Fruit fly (Drosophila melanogaster) whole organism, adult: Measurements from ENCODE around the gene CG9171.

Experiments used
- CG11617 ChIP-seq: fragments of 200-800 bp; sonication (Bioruptor generic); optimal IDR thresholded peaks from 2 replicates; lab custom pipeline; 2017; ENCODE audit warnings: mild to moderate bottlenecking, missing biosample characterization, missing genetic modification reagents, missing genetic modification characterization
- CG12768 ChIP-seq: fragments of 200-800 bp; sonication (Bioruptor generic); optimal IDR thresholded peaks from 2 replicates; lab custom pipeline; 2017; ENCODE audit warnings: missing biosample characterization, missing genetic modification characterization, mild to moderate bottlenecking, moderate library complexity, missing genetic modification reagents
- CG14711 ChIP-seq: fragments of 200-800 bp; sonication (Bioruptor generic); optimal IDR thresholded peaks from 2 replicates; lab custom pipeline; 2018; ENCODE audit warnings: missing biosample characterization, mild to moderate bottlenecking, missing genetic modification characterization, moderate library complexity
- CG1620 ChIP-seq: fragments of 200-800 bp; sonication (Bioruptor generic); optimal IDR thresholded peaks from 2 replicates; lab custom pipeline; 2016; ENCODE audit warnings: missing biosample characterization, missing genetic modification characterization
- CG33017 ChIP-seq: fragments of 200-800 bp; sonication (Bioruptor generic); optimal IDR thresholded peaks from 2 replicates; lab custom pipeline; 2018; ENCODE audit warnings: missing biosample characterization, mild to moderate bottlenecking, missing genetic modification characterization, moderate library complexity
- CG5204 ChIP-seq: fragments of 200-800 bp; sonication (Bioruptor generic); optimal IDR thresholded peaks from 2 replicates; lab custom pipeline; 2016; ENCODE audit warnings: missing biosample characterization, missing genetic modification characterization
- CG7045 ChIP-seq: fragments of 200-800 bp; sonication (Bioruptor generic); optimal IDR thresholded peaks from 2 replicates; lab custom pipeline; 2017; ENCODE audit warnings: missing biosample characterization, mild to moderate bottlenecking, missing genetic modification characterization
- CG7101 ChIP-seq: fragments of 200-800 bp; sonication (Bioruptor generic); optimal IDR thresholded peaks from 2 replicates; lab custom pipeline; 2018; ENCODE audit warnings: missing biosample characterization, mild to moderate bottlenecking, missing genetic modification characterization, moderate library complexity
- Clk ChIP-seq: fragments of 200-800 bp; sonication (Bioruptor generic); optimal IDR thresholded peaks from 2 replicates; lab custom pipeline; 2017; ENCODE audit warnings: missing biosample characterization, missing genetic modification characterization
- Crg-1 ChIP-seq: fragments of 200-800 bp; sonication (Bioruptor generic); optimal IDR thresholded peaks from 2 replicates; lab custom pipeline; 2016; ENCODE audit warnings: missing biosample characterization, missing genetic modification characterization
- Hr96 ChIP-seq: fragments of 200-800 bp; sonication (Bioruptor generic); optimal IDR thresholded peaks from 2 replicates; lab custom pipeline; 2016; ENCODE audit warnings: missing biosample characterization, missing genetic modification characterization
- Mnt ChIP-seq: fragments of 200-800 bp; sonication (Bioruptor generic); optimal IDR thresholded peaks from 2 replicates; lab custom pipeline; 2016; ENCODE audit warnings: missing biosample characterization, mild to moderate bottlenecking, missing genetic modification characterization
- bab1 ChIP-seq: fragments of 200-800 bp; sonication (Bioruptor generic); optimal IDR thresholded peaks from 3 replicates; lab custom pipeline; 2019; ENCODE audit warnings: missing biosample characterization, mild to moderate bottlenecking, missing genetic modification characterization, moderate library complexity
- cic ChIP-seq: fragments of 200-800 bp; sonication (Bioruptor generic); optimal IDR thresholded peaks from 2 replicates; lab custom pipeline; 2017; ENCODE audit warnings: missing biosample characterization, mild to moderate bottlenecking, missing genetic modification characterization, moderate library complexity
- cnc ChIP-seq, 2 experiments: fragments of >200 bp; optimal IDR thresholded peaks; 2 replicates each; lab custom pipeline; 2017
- kay ChIP-seq: fragments of 200-800 bp; sonication (Bioruptor generic); peaks from one replicate; lab custom pipeline; 2016; ENCODE audit warnings: missing biosample characterization, missing genetic modification characterization, borderline replicate concordance
- ovo ChIP-seq: fragments of 200-800 bp; sonication (Bioruptor generic); optimal IDR thresholded peaks from 2 replicates; lab custom pipeline; 2016; ENCODE audit warnings: missing biosample characterization, missing genetic modification characterization
- pad ChIP-seq: fragments of 200-800 bp; sonication (Bioruptor generic); optimal IDR thresholded peaks from 3 replicates; lab custom pipeline; 2017; ENCODE audit warnings: missing biosample characterization, missing genetic modification characterization, mild to moderate bottlenecking, moderate library complexity, missing genetic modification reagents
- tj ChIP-seq: fragments of 200-800 bp; sonication (Bioruptor generic); optimal IDR thresholded peaks from 3 replicates; lab custom pipeline; 2017; ENCODE audit warnings: missing biosample characterization, mild to moderate bottlenecking, missing genetic modification characterization, moderate library complexity
- toe ChIP-seq: fragments of 200-800 bp; sonication (Bioruptor generic); optimal IDR thresholded peaks from 2 replicates; lab custom pipeline; 2016; ENCODE audit warnings: missing biosample characterization, missing genetic modification characterization

The CG9171 gene

dm6 chr2L:5790799-5791526 lies 9.1 kb downstream of the CG9171 start:
- TF ChIP-seq Hr96 (GFP tag; lab: Kevin White, UChicago) (no peak), Mnt (GFP tag; lab: Kevin White, UChicago) (no peak), CG7101 (tag; lab: Kevin White, UChicago) (no peak), kay (GFP tag; lab: Kevin White, UChicago) (peak; percentile 8), ovo (no peak), cnc (optimal IDR thresholded peaks at IDR 0.05; lab: Kevin White, UChicago) (no peak), CG1620 (GFP tag; lab: Kevin White, UChicago) (no peak), CG5204 (no peak)

- TF ChIP-seq kay (GFP tag; lab: Kevin White, UChicago), result no peak
- no peak for TF ChIP-seq CG5204
- TF ChIP-seq Hr96 (GFP tag; lab: Kevin White, UChicago), result no peak
- no peak for TF ChIP-seq CG11617 (GFP tag; lab: Kevin White, UChicago)
- TF ChIP-seq CG33017 (tag; lab: Kevin White, UChicago), result no peak
- no peak for TF ChIP-seq CG7101 (tag; lab: Kevin White, UChicago)
- no peak for TF ChIP-seq ovo
- TF ChIP-seq Mnt (GFP tag; lab: Kevin White, UChicago), result no peak
- no peak for TF ChIP-seq CG7045 (GFP tag; lab: Kevin White, UChicago)
- TF ChIP-seq tj, result no peak
- TF ChIP-seq Clk (GFP tag; lab: Kevin White, UChicago), result no peak
- no peak for TF ChIP-seq toe
- TF ChIP-seq CG14711 (tag; lab: Kevin White, UChicago), result no peak
- TF ChIP-seq CG12768 (GFP tag; lab: Kevin White, UChicago), result no peak
- no peak for TF ChIP-seq bab1
- TF ChIP-seq cic, result no peak
- no peak for TF ChIP-seq pad (GFP tag; lab: Kevin White, UChicago)
- TF ChIP-seq Crg-1 (GFP tag; lab: Kevin White, UChicago), result no peak
Observed at dm6 chr2L:5789268-5789667, 10.8 kb downstream of the CG9171 start.

dm6 chr2L:5783731-5784130 lies 16.3 kb downstream of the CG9171 start, which contains the start of gene CG31913:
TSS of gene CG31913 (plus strand) at chr2L:5784031.
- TF ChIP-seq Clk (GFP tag; lab: Kevin White, UChicago) (no peak), CG11617 (GFP tag; lab: Kevin White, UChicago) (no peak), CG7045 (GFP tag; lab: Kevin White, UChicago) (no peak), CG5204 (no peak), CG1620 (GFP tag; lab: Kevin White, UChicago) (no peak), CG14711 (tag; lab: Kevin White, UChicago) (no peak), pad (GFP tag; lab: Kevin White, UChicago) (no peak), Hr96 (GFP tag; lab: Kevin White, UChicago) (no peak), cnc (optimal IDR thresholded peaks at IDR 0.05; lab: Kevin White, UChicago) (no peak), bab1 (no peak), CG12768 (GFP tag; lab: Kevin White, UChicago) (no peak), CG33017 (tag; lab: Kevin White, UChicago) (no peak), cic (no peak), Crg-1 (GFP tag; lab: Kevin White, UChicago) (no peak), ovo (no peak), CG7101 (tag; lab: Kevin White, UChicago) (no peak), kay (GFP tag; lab: Kevin White, UChicago) (no peak), Mnt (GFP tag; lab: Kevin White, UChicago) (no peak)

- no peak for TF ChIP-seq Mnt (GFP tag; lab: Kevin White, UChicago)
- TF ChIP-seq kay (GFP tag; lab: Kevin White, UChicago), result no peak
- TF ChIP-seq CG7101 (tag; lab: Kevin White, UChicago), result no peak
- no peak for TF ChIP-seq cnc (optimal IDR thresholded peaks at IDR 0.05; lab: Kevin White, UChicago)
- TF ChIP-seq CG11617 (GFP tag; lab: Kevin White, UChicago), result no peak
- no peak for TF ChIP-seq CG14711 (tag; lab: Kevin White, UChicago)
- no peak for TF ChIP-seq Clk (GFP tag; lab: Kevin White, UChicago)
- TF ChIP-seq CG12768 (GFP tag; lab: Kevin White, UChicago), result no peak
- no peak for TF ChIP-seq ovo
- no peak for TF ChIP-seq cic
- no peak for TF ChIP-seq CG5204
- no peak for TF ChIP-seq CG7045 (GFP tag; lab: Kevin White, UChicago)
- TF ChIP-seq tj, result no peak
- TF ChIP-seq toe, result no peak
Observed at dm6 chr2L:5782866-5783265, 17.2 kb downstream of the CG9171 start.

- TF ChIP-seq Hr96 (GFP tag; lab: Kevin White, UChicago) (no peak), tj (no peak), toe (no peak), CG14711 (tag; lab: Kevin White, UChicago) (no peak), cic (no peak), CG7045 (GFP tag; lab: Kevin White, UChicago) (no peak), Clk (GFP tag; lab: Kevin White, UChicago) (no peak), pad (GFP tag; lab: Kevin White, UChicago) (no peak), CG11617 (GFP tag; lab: Kevin White, UChicago) (no peak), cnc (optimal IDR thresholded peaks at IDR 0.05; lab: Kevin White, UChicago) (no peak), CG33017 (tag; lab: Kevin White, UChicago) (no peak), CG12768 (GFP tag; lab: Kevin White, UChicago) (no peak), kay (GFP tag; lab: Kevin White, UChicago) (no peak), Crg-1 (GFP tag; lab: Kevin White, UChicago) (no peak), bab1 (no peak), ovo (no peak), CG7101 (tag; lab: Kevin White, UChicago) (no peak), CG1620 (GFP tag; lab: Kevin White, UChicago) (no peak), Mnt (GFP tag; lab: Kevin White, UChicago) (no peak)
Observed at dm6 chr2L:5781181-5781580, 18.9 kb downstream of the CG9171 start.
